Fruit fly (Drosophila melanogaster): Measurements from ENCODE around the gene CG8852.

Gene CG8852

dm6 chr2L:3534227-3534842 lies 9.4 kb downstream of the CG8852 start (continued):
- TF ChIP-seq Sox102F (GFP tag; optimal IDR thresholded peaks at IDR 0.05) (peak; percentile 91), dsx (GFP tag; optimal IDR thresholded peaks at IDR 0.05; ENCODE audit: poor library complexity, severe bottlenecking) (peak; percentile 84), cyc (GFP tag; optimal IDR thresholded peaks at IDR 0.05) (peak; percentile 95), ss (GFP tag; optimal IDR thresholded peaks at IDR 0.05) (peak; percentile 60 to 88), Hr39 (GFP tag; optimal IDR thresholded peaks at IDR 0.05) (peak; percentile 95), Eip78C (GFP tag) (peak; percentile 98), spab (GFP tag; optimal IDR thresholded peaks at IDR 0.05) (peak; percentile 80), Ets96B (tag; optimal IDR thresholded peaks at IDR 0.05) (peak; percentile 88), CG6854 (GFP tag; optimal IDR thresholded peaks at IDR 0.05) (peak; percentile 78), eg (GFP tag; IDR thresholded peaks at IDR 0.05) (peak; percentile 93), CG16779 (tag; optimal IDR thresholded peaks at IDR 0.05) (peak; percentile 59), CG9139 (GFP tag; optimal IDR thresholded peaks at IDR 0.05) (peak; percentile 71), vri (GFP tag; optimal IDR thresholded peaks at IDR 0.05) (no peak), CG7368 (GFP tag; optimal IDR thresholded peaks at IDR 0.05) (peak; percentile 90), Lpt (GFP tag; optimal IDR thresholded peaks at IDR 0.05) (peak; percentile 71), Met (GFP tag; optimal IDR thresholded peaks at IDR 0.05) (peak; percentile 93), CG3032 (tag; optimal IDR thresholded peaks at IDR 0.05) (peak; percentile 84), CG15336 (GFP tag; IDR thresholded peaks at IDR 0.05) (peak; percentile 84), fd85E (GFP tag; optimal IDR thresholded peaks at IDR 0.05) (peak; percentile 83), CG4318 (GFP tag; optimal IDR thresholded peaks at IDR 0.05) (peak; percentile 67), CG11902 (GFP tag; optimal IDR thresholded peaks at IDR 0.05) (peak; percentile 92)

dm6 chr2L:3538564-3539411 lies 13.9 kb downstream of the CG8852 start, which contains the start of gene drm:
TSS of gene drm (plus strand) at chr2L:3539247.
- TF ChIP-seq pdm3 (GFP tag; optimal IDR thresholded peaks at IDR 0.05), result no peak
- no peak for TF ChIP-seq Sox14 (GFP tag; optimal IDR thresholded peaks at IDR 0.05)
- peak; percentile 27 for TF ChIP-seq Eip78C (GFP tag)
- TF ChIP-seq Lpt (GFP tag; optimal IDR thresholded peaks at IDR 0.05), result no peak
- TF ChIP-seq vri (GFP tag; optimal IDR thresholded peaks at IDR 0.05), result no peak
- peak; percentile 21; the same call in 1 of the 3 replicates for TF ChIP-seq CG6163 (GFP tag; IDR thresholded peaks at IDR 0.05)
- TF ChIP-seq CG11902 (GFP tag; optimal IDR thresholded peaks at IDR 0.05), result no peak
- no peak for TF ChIP-seq CG8319 (GFP tag; optimal IDR thresholded peaks at IDR 0.05)
- no peak for TF ChIP-seq Met (GFP tag; optimal IDR thresholded peaks at IDR 0.05)
- no peak for TF ChIP-seq salr (GFP tag; optimal IDR thresholded peaks at IDR 0.05)
- TF ChIP-seq CG3919 (GFP tag; optimal IDR thresholded peaks at IDR 0.05), result no peak
- TF ChIP-seq eg (GFP tag; IDR thresholded peaks at IDR 0.05), result peak; percentile 55; the same call in 2 of the 3 replicates
- peak; percentile 65 for TF ChIP-seq fkh (GFP tag; optimal IDR thresholded peaks at IDR 0.05)
- TF ChIP-seq CG32006 (GFP tag; optimal IDR thresholded peaks at IDR 0.05), result no peak
- no peak for TF ChIP-seq CG4318 (GFP tag; optimal IDR thresholded peaks at IDR 0.05)
- no peak for TF ChIP-seq CG15336 (GFP tag; IDR thresholded peaks at IDR 0.05)
- no peak for TF ChIP-seq CG3032 (tag; optimal IDR thresholded peaks at IDR 0.05)
- TF ChIP-seq cyc (GFP tag; optimal IDR thresholded peaks at IDR 0.05), result no peak

- TF ChIP-seq dsx (GFP tag; optimal IDR thresholded peaks at IDR 0.05; ENCODE audit: poor library complexity, severe bottlenecking), result peak; percentile 4
- peak; percentile 0 for TF ChIP-seq fkh (GFP tag; optimal IDR thresholded peaks at IDR 0.05)
- TF ChIP-seq eg (GFP tag; IDR thresholded peaks at IDR 0.05), result 0 out of 3 replicates have a peak, but pooled peaks have one; percentile 14
- TF ChIP-seq CG32006 (GFP tag; optimal IDR thresholded peaks at IDR 0.05), result no peak
These were observed 14.4 kb downstream of the CG8852 start for dm6 chr2L:3539412-3539743.

dm6 chr2L:3539996-3540395 lies 15.1 kb downstream of the CG8852 start:
- TF ChIP-seq CG9139 (GFP tag; optimal IDR thresholded peaks at IDR 0.05) (no peak), fkh (GFP tag; optimal IDR thresholded peaks at IDR 0.05) (peak; percentile 17), CG6808 (GFP tag; optimal IDR thresholded peaks at IDR 0.05) (no peak), CG6163 (GFP tag; IDR thresholded peaks at IDR 0.05) (0 out of 3 replicates have a peak, but pooled peaks have one; percentile 17)

All from whole organism, prepupa.